Worm (Caenorhabditis elegans) whole organism, L4 larva: Measurements from ENCODE around the gene EGAP1.1.

Experiments
- R02D3.7 ChIP-seq: fragments of 150-350 bp; sonication (generic microtip); optimal IDR thresholded peaks from 3 replicates; lab custom pipeline; 2014; ENCODE audit warnings: missing biosample characterization, missing genetic modification characterization
- T26A8.4 ChIP-seq: fragments of 200-800 bp; sonication (Bioruptor generic); IDR thresholded peaks from 2 replicates; pipeline ENCODE4 v1.3.6; 2022; ENCODE audit warnings: missing genetic modification characterization, missing compliant biosample characterization
- ama-1 ChIP-seq: fragments of 150-350 bp; optimal IDR thresholded peaks from 2 replicates; lab custom pipeline; 2014; ENCODE audit warnings: inconsistent platforms, mixed read lengths
- ceh-28 ChIP-seq: fragments of 150-350 bp; optimal IDR thresholded peaks from 2 replicates; lab custom pipeline; 2014; ENCODE audit warnings: missing biosample characterization, missing genetic modification reagents, missing genetic modification characterization
- lin-1 ChIP-seq: fragments of 200-800 bp; sonication (Bioruptor generic); IDR thresholded peaks from 2 replicates; pipeline ENCODE4 v1.3.6; 2022; ENCODE audit warnings: missing genetic modification reagents, missing genetic modification characterization, missing compliant biosample characterization
- lin-13 ChIP-seq: fragments of 150-350 bp; optimal IDR thresholded peaks from 2 replicates; lab custom pipeline; 2014; ENCODE audit warnings: missing biosample characterization, missing genetic modification reagents, missing genetic modification characterization
- nhr-11 ChIP-seq: fragments of 150-350 bp; optimal IDR thresholded peaks from 2 replicates; lab custom pipeline; 2014; ENCODE audit warnings: missing biosample characterization, missing genetic modification characterization
- nhr-25 ChIP-seq: sonication (generic microtip); optimal IDR thresholded peaks from 2 replicates; lab custom pipeline; 2017; ENCODE audit warnings: missing genetic modification characterization, mild to moderate bottlenecking, missing compliant biosample characterization, antibody characterized with exemption, moderate library complexity, borderline replicate concordance; ENCODE audit not compliant: insufficient read depth
- nhr-28 ChIP-seq: fragments of 150-350 bp; optimal IDR thresholded peaks from 2 replicates; lab custom pipeline; 2014; ENCODE audit warnings: missing biosample characterization, missing genetic modification characterization
- nhr-76 ChIP-seq: fragments of 150-350 bp; optimal IDR thresholded peaks from 2 replicates; lab custom pipeline; 2014; ENCODE audit warnings: missing biosample characterization, missing genetic modification characterization
- pha-4 ChIP-seq, 2 experiments: fragments of 150-350 bp in 1 of 2; fragments of 200-800 bp in 1 of 2; sonication (Bioruptor generic) in 1 of 2; IDR thresholded peaks in 1 of 2; optimal IDR thresholded peaks in 1 of 2; 2 replicates each; pipeline versions ENCODE4 v1.3.6 to Lab custom; 2014 to 2022; ENCODE audit warnings: missing genetic modification characterization in 2 of 2, missing genetic modification reagents in 2 of 2, missing biosample characterization in 1 of 2, missing compliant biosample characterization in 1 of 2
- snpc-4 ChIP-seq: fragments of 150-350 bp; optimal IDR thresholded peaks from 2 replicates; lab custom pipeline; 2014; ENCODE audit warnings: missing biosample characterization, missing genetic modification characterization

DNA sequence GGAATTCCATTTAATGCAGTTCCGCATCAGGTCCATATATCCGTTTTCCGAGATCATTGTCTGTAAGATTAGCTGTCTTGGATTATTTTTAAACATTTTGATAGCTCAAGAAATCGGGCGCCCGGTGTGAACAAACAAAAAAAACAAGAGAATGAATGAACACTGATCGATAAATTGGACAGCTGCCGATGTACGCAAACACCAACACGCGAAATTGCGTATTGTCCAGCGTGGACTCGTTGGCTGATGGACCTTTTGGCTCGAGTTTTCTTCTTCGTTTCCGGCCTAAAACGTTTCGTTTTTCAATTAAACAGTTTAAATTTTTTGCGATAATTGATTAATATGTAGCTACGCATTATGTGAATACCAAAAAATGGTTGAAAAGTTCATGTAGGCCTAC, 31.0 kb downstream of the EGAP1.1 start, which contains the start of gene dpff-1:
- TF ChIP-seq lin-13 (GFP tag; lab: Kevin White, UChicago) (no peak), lin-1 (no peak), R02D3.7 (no peak), ama-1 (lab: Kevin White, UChicago) (no peak), ceh-28 (no peak), nhr-76 (tag; lab: Kevin White, UChicago) (no peak), nhr-28 (no peak), snpc-4 (tag; lab: Kevin White, UChicago) (no peak), T26A8.4 (GFP tag; lab: Robert Waterston, UW) (no peak), nhr-11 (tag; lab: Kevin White, UChicago) (no peak), nhr-25 (tag; lab: Kevin White, UChicago) (no peak), pha-4 (GFP tag; IDR thresholded peaks at IDR 0.05; lab: Robert Waterston, UW) (no peak), pha-4 (tag; optimal IDR thresholded peaks at IDR 0.05; lab: Kevin White, UChicago) (no peak)
